Fruit fly (Drosophila melanogaster) whole organism, embryonic: ENCODE measurements around the gene Syx18.
A peak's percentile ranks its signal among the peaks of the same experiment; 100 is the strongest.

Source experiments
- Aef1 ChIP-seq: fragments of 200-800 bp; sonication (Bioruptor generic); IDR thresholded peaks from 3 replicates; pipeline ENCODE4 v1.3.6; 2022; ENCODE audit warnings: missing biosample characterization, missing genetic modification characterization
- CG10209 ChIP-seq: fragments of 200-800 bp; sonication (Bioruptor generic); optimal IDR thresholded peaks from 3 replicates; lab custom pipeline; 2017; ENCODE audit warnings: missing biosample characterization, mild to moderate bottlenecking, missing genetic modification characterization, missing genetic modification reagents
- CG10654 ChIP-seq: fragments of 200-800 bp; sonication (Bioruptor generic); optimal IDR thresholded peaks from 2 replicates; lab custom pipeline; 2016; ENCODE audit warnings: missing biosample characterization, missing genetic modification characterization
- CG11085 ChIP-seq: fragments of 200-800 bp; sonication (Bioruptor generic); IDR thresholded peaks from 2 replicates; pipeline ENCODE4 v1.3.6; 2022; ENCODE audit warnings: missing biosample characterization, missing genetic modification characterization
- CG11723 ChIP-seq: fragments of 200-800 bp; sonication (Bioruptor generic); optimal IDR thresholded peaks from 2 replicates; lab custom pipeline; 2017; ENCODE audit warnings: missing biosample characterization, mild to moderate bottlenecking, missing genetic modification characterization
- CG12219 ChIP-seq: fragments of 200-800 bp; sonication (Bioruptor generic); optimal IDR thresholded peaks from 3 replicates; lab custom pipeline; 2018; ENCODE audit warnings: missing biosample characterization, mild to moderate bottlenecking, missing genetic modification characterization
- CG12769 ChIP-seq: fragments of 200-800 bp; sonication (Bioruptor generic); optimal IDR thresholded peaks from 2 replicates; lab custom pipeline; 2019; ENCODE audit warnings: missing biosample characterization, mild to moderate bottlenecking, missing genetic modification characterization, moderate library complexity
- CG13624 ChIP-seq: fragments of 200-800 bp; sonication (Bioruptor generic); optimal IDR thresholded peaks from 2 replicates; lab custom pipeline; 2016; ENCODE audit warnings: missing biosample characterization, missing genetic modification characterization
- CG15479 ChIP-seq: fragments of 200-800 bp; sonication (Bioruptor generic); optimal IDR thresholded peaks from 3 replicates; lab custom pipeline; 2019; ENCODE audit warnings: missing biosample characterization, mild to moderate bottlenecking, missing genetic modification characterization, moderate library complexity
- CG16815 ChIP-seq: fragments of 200-800 bp; sonication (Bioruptor generic); optimal IDR thresholded peaks from 3 replicates; lab custom pipeline; 2017; ENCODE audit warnings: missing biosample characterization, mild to moderate bottlenecking, missing genetic modification characterization
- CG17359 ChIP-seq: fragments of 200-800 bp; sonication (Bioruptor generic); optimal IDR thresholded peaks from 3 replicates; lab custom pipeline; 2018; ENCODE audit warnings: missing biosample characterization, mild to moderate bottlenecking, missing genetic modification characterization, moderate library complexity
- CG1832 ChIP-seq: fragments of 200-800 bp; sonication (Bioruptor generic); optimal IDR thresholded peaks from 2 replicates; lab custom pipeline; 2017; ENCODE audit warnings: missing biosample characterization, mild to moderate bottlenecking, missing genetic modification characterization, inconsistent platforms
- CG3163 ChIP-seq: fragments of 200-800 bp; sonication (Bioruptor generic); optimal IDR thresholded peaks from 3 replicates; lab custom pipeline; 2016; ENCODE audit warnings: missing biosample characterization, missing genetic modification characterization
- CG6854 ChIP-seq: fragments of 200-800 bp; sonication (Bioruptor generic); optimal IDR thresholded peaks from 3 replicates; lab custom pipeline; 2017; ENCODE audit warnings: missing biosample characterization, mild to moderate bottlenecking, missing genetic modification characterization
- CG7987 ChIP-seq: fragments of 200-800 bp; sonication (Bioruptor generic); optimal IDR thresholded peaks from 2 replicates; lab custom pipeline; 2018; ENCODE audit warnings: missing biosample characterization, mild to moderate bottlenecking, missing genetic modification characterization, moderate library complexity
- CG8388 ChIP-seq: fragments of 200-800 bp; sonication (Bioruptor generic); optimal IDR thresholded peaks from 2 replicates; lab custom pipeline; 2019; ENCODE audit warnings: missing biosample characterization, mild to moderate bottlenecking, missing genetic modification characterization, moderate library complexity
- CoRest ChIP-seq: fragments of 200-800 bp; sonication (Bioruptor generic); optimal IDR thresholded peaks from 3 replicates; lab custom pipeline; 2018; ENCODE audit warnings: missing biosample characterization, mild to moderate bottlenecking, missing genetic modification characterization, moderate library complexity
- Drgx ChIP-seq: fragments of 200-800 bp; sonication (Bioruptor generic); IDR thresholded peaks from 2 replicates; pipeline ENCODE4 v1.3.6; 2022; ENCODE audit warnings: missing biosample characterization, missing genetic modification characterization
- Hand ChIP-seq: fragments of 200-800 bp; sonication (Bioruptor generic); optimal IDR thresholded peaks from 2 replicates; lab custom pipeline; 2017; ENCODE audit warnings: mild to moderate bottlenecking, missing biosample characterization, missing genetic modification reagents, missing genetic modification characterization
- Hmx ChIP-seq: fragments of 200-800 bp; sonication (Bioruptor generic); optimal IDR thresholded peaks from 2 replicates; lab custom pipeline; 2016; ENCODE audit warnings: missing biosample characterization, missing genetic modification characterization
- Med ChIP-seq: fragments of 200-800 bp; sonication (Bioruptor generic); peaks from one replicate; lab custom pipeline; 2016; ENCODE audit warnings: missing biosample characterization, missing genetic modification characterization, mild to moderate bottlenecking, inconsistent platforms, moderate library complexity
- Sox102F ChIP-seq: fragments of 200-800 bp; sonication (Bioruptor generic); optimal IDR thresholded peaks from 2 replicates; lab custom pipeline; 2018; ENCODE audit warnings: missing biosample characterization, mild to moderate bottlenecking, missing genetic modification characterization, moderate library complexity
- bcd ChIP-seq: fragments of 200-800 bp; sonication (Bioruptor generic); optimal IDR thresholded peaks from 2 replicates; lab custom pipeline; 2017; ENCODE audit warnings: missing biosample characterization, mild to moderate bottlenecking, missing genetic modification characterization
- caup ChIP-seq: fragments of 200-800 bp; sonication (Bioruptor generic); optimal IDR thresholded peaks from 3 replicates; lab custom pipeline; 2017; ENCODE audit warnings: missing biosample characterization, mild to moderate bottlenecking, missing genetic modification characterization, moderate library complexity; ENCODE audit not compliant: severe bottlenecking
- cg ChIP-seq: fragments of 200-800 bp; sonication (Bioruptor generic); optimal IDR thresholded peaks from 3 replicates; lab custom pipeline; 2019; ENCODE audit warnings: missing biosample characterization, mild to moderate bottlenecking, missing genetic modification characterization, moderate library complexity
- chn ChIP-seq: fragments of 200-800 bp; sonication (Bioruptor generic); optimal IDR thresholded peaks from 2 replicates; lab custom pipeline; 2016; ENCODE audit warnings: missing biosample characterization, missing genetic modification characterization
- ftz-f1 ChIP-seq: fragments of 200-800 bp; sonication (Bioruptor generic); optimal IDR thresholded peaks from 2 replicates; lab custom pipeline; 2016; ENCODE audit warnings: missing biosample characterization, missing genetic modification characterization
- gcm2 ChIP-seq: fragments of 200-800 bp; sonication (Bioruptor generic); optimal IDR thresholded peaks from 2 replicates; lab custom pipeline; 2016; ENCODE audit warnings: missing biosample characterization, missing genetic modification characterization
- grau ChIP-seq: fragments of 200-800 bp; optimal IDR thresholded peaks from 3 replicates; lab custom pipeline; 2019; ENCODE audit warnings: missing biosample characterization, mild to moderate bottlenecking, missing genetic modification characterization, moderate library complexity
- jing ChIP-seq: fragments of 200-800 bp; sonication (Bioruptor generic); optimal IDR thresholded peaks from 2 replicates; lab custom pipeline; 2018; ENCODE audit warnings: missing biosample characterization, mild to moderate bottlenecking, missing genetic modification characterization
- jumu ChIP-seq: fragments of 200-800 bp; sonication (Bioruptor generic); optimal IDR thresholded peaks from 3 replicates; lab custom pipeline; 2016; ENCODE audit warnings: missing biosample characterization, missing genetic modification characterization
- lab ChIP-seq: fragments of 200-800 bp; sonication (Bioruptor generic); optimal IDR thresholded peaks from 3 replicates; lab custom pipeline; 2017; ENCODE audit warnings: missing biosample characterization, missing genetic modification characterization, mild to moderate bottlenecking, moderate library complexity, missing genetic modification reagents
- nom ChIP-seq: fragments of 200-800 bp; sonication (Bioruptor generic); optimal IDR thresholded peaks from 2 replicates; lab custom pipeline; 2017; ENCODE audit warnings: missing biosample characterization, missing genetic modification characterization, mild to moderate bottlenecking, moderate library complexity, missing genetic modification reagents
- oc ChIP-seq: fragments of 200-800 bp; sonication (Bioruptor generic); optimal IDR thresholded peaks from 2 replicates; lab custom pipeline; 2018; ENCODE audit warnings: missing biosample characterization, mild to moderate bottlenecking, missing genetic modification characterization, moderate library complexity
- p53 ChIP-seq: fragments of 200-800 bp; sonication (Bioruptor generic); optimal IDR thresholded peaks from 2 replicates; lab custom pipeline; 2016; ENCODE audit warnings: missing biosample characterization, missing genetic modification characterization
- prd ChIP-seq, 3 experiments: fragments of >200 bp in 2 of 3; fragments of 200-800 bp in 1 of 3; sonication (Bioruptor generic) in 1 of 3; optimal IDR thresholded peaks in 2 of 3; IDR thresholded peaks in 1 of 3; 2 replicates in 2 of 3; 3 replicates in 1 of 3; pipeline versions ENCODE4 v1.3.6 to Lab custom; 2017 to 2022; ENCODE audit warnings: missing biosample characterization in 1 of 3, missing genetic modification characterization in 1 of 3
- pros ChIP-seq: fragments of 200-800 bp; sonication (Bioruptor generic); optimal IDR thresholded peaks from 3 replicates; lab custom pipeline; 2019; ENCODE audit warnings: missing biosample characterization, mild to moderate bottlenecking, missing genetic modification characterization, moderate library complexity
- run ChIP-seq: fragments of 200-800 bp; sonication (Bioruptor generic); optimal IDR thresholded peaks from 3 replicates; lab custom pipeline; 2018; ENCODE audit warnings: missing biosample characterization, mild to moderate bottlenecking, missing genetic modification characterization
- schlank ChIP-seq: fragments of 200-800 bp; sonication (Bioruptor generic); optimal IDR thresholded peaks from 2 replicates; lab custom pipeline; 2018; ENCODE audit warnings: missing biosample characterization, mild to moderate bottlenecking, missing genetic modification characterization
- sens ChIP-seq: fragments of 200-800 bp; sonication (Bioruptor generic); peaks from one replicate; lab custom pipeline; 2016; ENCODE audit warnings: missing biosample characterization, missing genetic modification characterization
- sisA ChIP-seq: fragments of 200-800 bp; sonication (Bioruptor generic); IDR thresholded peaks from 2 replicates; pipeline ENCODE4 v1.3.6; 2022; ENCODE audit warnings: missing biosample characterization, missing genetic modification characterization
- slou ChIP-seq: fragments of 200-800 bp; sonication (Bioruptor generic); optimal IDR thresholded peaks from 3 replicates; lab custom pipeline; 2016; ENCODE audit warnings: missing biosample characterization, missing genetic modification characterization
- sob ChIP-seq: fragments of 200-800 bp; sonication (Bioruptor generic); IDR thresholded peaks from 2 replicates; pipeline ENCODE4 v1.3.6; 2022; ENCODE audit warnings: missing biosample characterization, missing genetic modification characterization
- tio ChIP-seq: fragments of 200-800 bp; sonication (Bioruptor generic); optimal IDR thresholded peaks from 2 replicates; lab custom pipeline; 2017; ENCODE audit warnings: missing biosample characterization, missing genetic modification characterization, inconsistent platforms
- trem ChIP-seq: fragments of 200-800 bp; optimal IDR thresholded peaks from 3 replicates; lab custom pipeline; 2019; ENCODE audit warnings: missing biosample characterization, mild to moderate bottlenecking, missing genetic modification characterization, moderate library complexity
- wek ChIP-seq: fragments of 200-800 bp; sonication (Bioruptor generic); optimal IDR thresholded peaks from 3 replicates; lab custom pipeline; 2018; ENCODE audit warnings: missing biosample characterization, mild to moderate bottlenecking, missing genetic modification characterization, moderate library complexity
- zf30C ChIP-seq: fragments of 200-800 bp; sonication (Bioruptor generic); optimal IDR thresholded peaks from 3 replicates; lab custom pipeline; 2018; ENCODE audit warnings: missing biosample characterization, mild to moderate bottlenecking, missing genetic modification characterization
- zfh1 ChIP-seq: fragments of 200-800 bp; sonication (Bioruptor generic); IDR thresholded peaks from 3 replicates; pipeline ENCODE4 v1.3.6; 2022; ENCODE audit warnings: missing biosample characterization, missing genetic modification characterization

Syx18 gene

DNA sequence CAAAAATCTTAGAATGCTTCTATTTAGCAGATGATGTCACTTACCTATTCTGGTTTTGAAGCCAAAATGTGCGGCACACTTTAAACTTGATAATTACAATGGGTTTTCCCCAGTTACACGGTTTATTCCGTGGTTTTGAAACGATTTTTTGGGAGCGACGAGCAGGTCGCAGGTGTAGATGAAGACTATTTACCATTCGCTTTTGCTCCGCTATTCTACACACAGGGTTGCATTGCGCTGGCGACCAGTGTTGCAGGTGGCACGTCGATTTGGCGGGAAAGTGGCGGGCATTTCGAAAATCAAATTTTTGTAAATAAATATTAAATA lies 42.7 kb downstream of the Syx18 start, which contains the start of gene REPTOR (continued):
- TF ChIP-seq schlank (tag; lab: Kevin White, UChicago) = no peak
- TF ChIP-seq grau (tag; lab: Kevin White, UChicago) = peak; percentile 17
- peak; percentile 13 for TF ChIP-seq CG12219 (GFP tag; lab: Kevin White, UChicago)
- no peak for TF ChIP-seq zfh1 (GFP tag; lab: Robert Waterston, UW)
- TF ChIP-seq ftz-f1 = peak; percentile 25
- peak; percentile 51 for TF ChIP-seq CG13624
- peak; percentile 38 for TF ChIP-seq CG6854 (GFP tag; lab: Kevin White, UChicago)
- peak; percentile 4 for TF ChIP-seq wek (GFP tag; lab: Kevin White, UChicago)
- peak; percentile 45 for TF ChIP-seq gcm2 (GFP tag; lab: Kevin White, UChicago)
- TF ChIP-seq caup (GFP tag; lab: Kevin White, UChicago) = peak; percentile 70
- TF ChIP-seq CG16815 (GFP tag; lab: Kevin White, UChicago) = no peak

DNA sequence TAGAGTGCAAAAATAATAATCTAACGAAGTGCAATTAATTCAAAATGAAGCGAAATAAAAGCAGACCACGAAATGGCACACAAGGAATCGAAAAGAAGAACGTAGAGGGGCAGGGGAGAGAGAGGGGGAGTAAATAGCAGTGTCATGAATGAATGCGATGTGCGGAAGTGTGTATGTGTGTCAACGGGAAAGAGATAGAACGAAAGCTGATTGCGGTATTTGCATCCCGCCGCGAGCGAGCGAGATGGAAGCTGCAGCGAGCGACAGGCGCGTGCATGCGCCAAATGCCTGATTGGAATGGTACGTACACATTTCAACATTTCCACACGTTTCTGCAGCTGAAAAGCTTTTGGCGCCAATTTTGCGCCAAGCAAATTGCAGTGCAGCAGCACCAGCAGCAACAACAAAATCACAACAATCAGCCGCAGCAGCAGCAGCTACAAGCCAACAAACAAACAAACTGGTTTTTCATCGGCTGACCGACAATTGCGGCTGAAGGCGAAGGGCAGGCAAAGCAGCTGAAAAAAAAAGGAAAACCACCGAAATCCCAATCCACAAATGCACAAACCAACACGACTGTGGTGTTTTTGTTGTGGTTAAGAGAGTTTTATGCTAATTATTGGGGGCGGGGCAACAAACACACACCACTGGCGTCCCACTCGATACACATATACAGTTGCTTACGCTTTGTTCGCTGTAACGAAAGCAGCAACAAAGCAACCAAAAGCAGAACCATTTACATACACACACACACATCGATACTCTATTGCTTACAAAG lies 43.3 kb downstream of the Syx18 start:
- peak; percentile 72 for TF ChIP-seq sens (GFP tag; lab: Kevin White, UChicago)
- TF ChIP-seq pros = peak; percentile 24
- no peak for TF ChIP-seq tio
- no peak for TF ChIP-seq CG11723 (GFP tag; lab: Kevin White, UChicago)
- TF ChIP-seq CG10209 (GFP tag; lab: Kevin White, UChicago) = no peak
- TF ChIP-seq sob (GFP tag; lab: Robert Waterston, UW) = no peak
- TF ChIP-seq Med (GFP tag; lab: Kevin White, UChicago) = peak; percentile 66
- TF ChIP-seq chn = no peak
- no peak for TF ChIP-seq CG11085 (GFP tag; lab: Robert Waterston, UW)
- peak; percentile 99 for TF ChIP-seq p53 (GFP tag; lab: Kevin White, UChicago)
- no peak for TF ChIP-seq slou (GFP tag; lab: Kevin White, UChicago)
- no peak for TF ChIP-seq prd (optimal IDR thresholded peaks at IDR 0.05; lab: Kevin White, UChicago)
- TF ChIP-seq prd (GFP tag; IDR thresholded peaks at IDR 0.05; lab: Robert Waterston, UW) = no peak
- no peak for TF ChIP-seq Hand (GFP tag; lab: Kevin White, UChicago)
- no peak for TF ChIP-seq jing (GFP tag; lab: Kevin White, UChicago)
- TF ChIP-seq lab = no peak
- TF ChIP-seq trem (tag; lab: Kevin White, UChicago) = no peak
- TF ChIP-seq bcd = no peak
- TF ChIP-seq CG1832 (GFP tag; lab: Kevin White, UChicago) = no peak
- peak; percentile 14 for TF ChIP-seq nom
- TF ChIP-seq sisA (GFP tag; lab: Robert Waterston, UW) = no peak
- TF ChIP-seq CG17359 (tag; lab: Kevin White, UChicago) = no peak
- peak; percentile 54 for TF ChIP-seq CG15479
- TF ChIP-seq Drgx (GFP tag; lab: Robert Waterston, UW) = no peak
- TF ChIP-seq run (tag; lab: Kevin White, UChicago) = peak; percentile 51
- no peak for TF ChIP-seq Aef1
- peak; percentile 13 for TF ChIP-seq oc (tag; lab: Kevin White, UChicago)
- TF ChIP-seq CoRest (tag; lab: Kevin White, UChicago) = no peak
- peak; percentile 84 for TF ChIP-seq CG7987
- TF ChIP-seq Hmx (GFP tag; lab: Kevin White, UChicago) = no peak
- TF ChIP-seq CG3163 = peak; percentile 23
- TF ChIP-seq CG8388 (GFP tag; lab: Kevin White, UChicago) = no peak
- no peak for TF ChIP-seq jumu (GFP tag; lab: Kevin White, UChicago)
- TF ChIP-seq zf30C (GFP tag; lab: Kevin White, UChicago) = peak; percentile 2
- TF ChIP-seq CG10654 = no peak
- TF ChIP-seq CG12769 (tag; lab: Kevin White, UChicago) = peak; percentile 65
- peak; percentile 94 for TF ChIP-seq cg (GFP tag; lab: Kevin White, UChicago)
- no peak for TF ChIP-seq Sox102F (GFP tag; lab: Kevin White, UChicago)
